Worm (Caenorhabditis elegans) whole organism, L2 larva: Measurements from ENCODE around the gene hum-8.

Experiments used
- F13H6.1 ChIP-seq: sonication (generic microtip); optimal IDR thresholded peaks from 2 replicates; lab custom pipeline; 2016; ENCODE audit warnings: missing genetic modification characterization, missing compliant biosample characterization
- ceh-82 ChIP-seq: fragments of 150-350 bp; optimal IDR thresholded peaks from 2 replicates; lab custom pipeline; 2014; ENCODE audit warnings: missing biosample characterization, missing genetic modification characterization
- mab-5 ChIP-seq: fragments of 150-350 bp; optimal IDR thresholded peaks from 2 replicates; lab custom pipeline; 2014; ENCODE audit warnings: missing biosample characterization, missing genetic modification characterization
- unc-62 ChIP-seq: fragments of 150-350 bp; optimal IDR thresholded peaks from 2 replicates; lab custom pipeline; 2014; ENCODE audit warnings: missing biosample characterization, missing genetic modification reagents, missing genetic modification characterization

DNA sequence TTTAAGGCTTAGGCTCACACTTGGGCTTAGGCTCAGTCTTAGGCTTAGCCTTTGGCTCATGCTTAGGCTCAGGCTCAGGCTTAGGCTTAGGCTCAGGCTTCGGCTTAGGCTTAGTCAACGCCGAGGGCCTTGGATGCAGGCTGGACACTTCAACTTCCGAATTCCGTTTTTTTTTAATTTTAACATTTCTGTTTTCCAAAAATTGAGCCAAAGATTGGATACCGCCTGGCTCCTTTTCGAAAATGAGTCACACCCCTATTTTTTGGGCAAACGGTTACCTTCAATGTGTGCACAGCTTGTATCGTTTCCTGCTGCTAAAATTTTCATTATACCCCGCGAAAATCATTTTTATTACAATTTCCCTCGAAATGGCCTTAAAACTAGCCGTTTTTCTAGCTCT, 15.1 kb upstream of the hum-8 start, which contains the start of gene M04G7.1:
- TF ChIP-seq unc-62 (GFP tag; lab: Kevin White, UChicago) (no peak), mab-5 (no peak), F13H6.1 (tag; lab: Kevin White, UChicago) (no peak), ceh-82 (tag; lab: Kevin White, UChicago) (no peak)
